Worm (Caenorhabditis elegans) whole organism, L1 larva: ENCODE data around the gene B0001.5.

Experiments used
- blmp-1 ChIP-seq: fragments of 150-350 bp; optimal IDR thresholded peaks from 2 replicates; lab custom pipeline; 2014; ENCODE audit warnings: missing biosample characterization, missing genetic modification characterization
- dpl-1 ChIP-seq, 3 experiments: fragments of 150-350 bp in 2 of 3; sonication (generic microtip) in 1 of 3; optimal IDR thresholded peaks; 2 replicates each; lab custom pipeline; 2014 to 2017; ENCODE audit warnings: missing biosample characterization in 3 of 3, missing genetic modification characterization in 3 of 3, missing genetic modification reagents in 3 of 3
- efl-3 ChIP-seq: fragments of 200-800 bp; sonication (Bioruptor generic); optimal IDR thresholded peaks from 2 replicates; lab custom pipeline; 2018; ENCODE audit warnings: mild to moderate bottlenecking, missing genetic modification characterization, missing compliant biosample characterization
- jun-1 ChIP-seq: fragments of 150-350 bp; optimal IDR thresholded peaks from 2 replicates; lab custom pipeline; 2014; ENCODE audit warnings: missing biosample characterization, missing genetic modification reagents, missing genetic modification characterization
- nhr-28 ChIP-seq: fragments of 150-350 bp; optimal IDR thresholded peaks from 2 replicates; lab custom pipeline; 2014; ENCODE audit warnings: missing biosample characterization, missing genetic modification characterization
- nhr-47 ChIP-seq: sonication (generic microtip); optimal IDR thresholded peaks from 2 replicates; lab custom pipeline; 2016; ENCODE audit warnings: mild to moderate bottlenecking, missing genetic modification characterization, moderate library complexity, missing compliant biosample characterization
- pqm-1 ChIP-seq: sonication (generic microtip); optimal IDR thresholded peaks from 3 replicates; lab custom pipeline; 2017; ENCODE audit warnings: missing biosample characterization, missing genetic modification characterization
- unc-130 ChIP-seq: fragments of 150-350 bp; optimal IDR thresholded peaks from 2 replicates; lab custom pipeline; 2017; ENCODE audit warnings: missing biosample characterization, missing genetic modification characterization, inconsistent platforms
- xbp-1 ChIP-seq: sonication (generic microtip); optimal IDR thresholded peaks from 2 replicates; lab custom pipeline; 2016; ENCODE audit warnings: missing genetic modification characterization, missing compliant biosample characterization

DNA sequence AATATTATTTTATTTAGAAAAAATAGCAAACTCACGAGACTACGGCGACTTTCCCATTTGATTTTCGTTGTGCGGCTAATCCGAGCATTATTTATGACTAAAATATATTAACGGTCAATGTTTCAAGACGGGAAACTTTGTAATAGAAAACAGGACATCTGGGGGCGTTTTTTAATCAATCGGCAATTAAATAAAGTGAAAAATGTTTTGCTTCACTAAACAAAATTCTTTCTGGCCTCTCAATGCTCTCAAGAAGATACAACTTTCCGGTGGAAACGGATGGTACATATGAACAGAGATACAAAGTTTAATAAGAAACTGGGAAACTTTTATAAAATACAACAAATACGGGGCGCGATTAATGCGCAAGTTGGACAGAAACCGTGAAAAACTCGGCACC lies 7.7 kb upstream of the B0001.5 start, which contains the start of gene B0001.2:
- TF ChIP-seq nhr-28 (tag; lab: Kevin White, UChicago) = no peak
- no peak for TF ChIP-seq nhr-47
- TF ChIP-seq jun-1 (tag; lab: Kevin White, UChicago) = no peak
- TF ChIP-seq xbp-1 = no peak
- TF ChIP-seq efl-3 = no peak
- TF ChIP-seq pqm-1 (tag; lab: Kevin White, UChicago) = no peak
- TF ChIP-seq blmp-1 (tag; lab: Kevin White, UChicago) = no peak
- no peak for TF ChIP-seq dpl-1 (GFP tag; optimal IDR thresholded peaks at IDR 0.05; lab: Kevin White, UChicago)
- TF ChIP-seq unc-130 (tag; lab: Kevin White, UChicago) = no peak
